Worm (Caenorhabditis elegans): Measurements from ENCODE around the gene djr-1.2.

djr-1.2 gene

DNA sequence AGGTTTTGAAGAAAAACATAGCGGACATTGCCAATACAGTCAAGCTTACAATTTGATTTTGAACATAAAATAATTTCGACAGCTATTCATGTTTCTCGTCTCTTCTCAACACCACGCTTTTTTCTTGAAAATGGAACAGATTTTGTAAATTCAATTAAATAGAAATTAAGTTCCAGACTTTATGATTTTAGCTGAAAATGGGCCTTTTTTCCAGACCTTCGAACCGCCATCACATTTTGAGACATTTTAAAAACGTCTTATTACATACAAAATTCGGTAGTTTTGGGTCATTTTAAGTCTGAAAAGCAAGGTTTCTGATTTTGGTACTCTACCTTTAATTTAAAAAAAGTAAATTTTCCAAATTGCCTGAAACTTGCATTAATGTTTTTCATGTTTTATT lies 16.8 kb downstream of the djr-1.2 start, which contains the start of gene C49G7.12:
C49G7.12 (plus strand) TSS at position 301 of the 400 bp plus-strand sequence.
- TF ChIP-seq C08G9.2 (tag; optimal IDR thresholded peaks at IDR 0.05) (no peak), ceh-45 (GFP tag; IDR thresholded peaks at IDR 0.05) (no peak), pag-3 (tag; optimal IDR thresholded peaks at IDR 0.05; ENCODE audit: borderline replicate concordance) (no peak), fkh-10 (GFP tag; optimal IDR thresholded peaks at IDR 0.05) (no peak), pat-9 (tag; optimal IDR thresholded peaks at IDR 0.05) (no peak)

DNA sequence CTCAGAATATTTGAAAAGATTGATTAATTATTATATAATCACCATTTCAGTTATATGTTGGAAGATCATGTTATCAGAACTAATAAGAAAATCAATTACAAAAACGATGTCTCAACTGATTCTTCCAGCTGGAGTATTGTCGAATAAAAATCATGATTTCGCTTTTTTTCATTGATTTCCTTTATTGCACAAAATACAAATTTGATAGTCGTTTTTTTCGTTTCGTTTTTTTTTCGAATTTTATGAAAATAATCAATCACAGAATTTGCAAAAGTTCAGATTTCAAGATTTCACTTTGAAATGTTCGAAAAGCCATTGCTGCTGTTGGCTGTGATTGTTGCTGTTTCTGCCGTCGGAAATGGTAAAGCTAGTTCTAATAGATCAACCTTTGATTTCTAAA lies 19.1 kb downstream of the djr-1.2 start, which contains the start of gene C49G7.13:
C49G7.13 (plus strand) TSS at position 301 of the 400 bp plus-strand sequence.
- TF ChIP-seq ceh-9 (tag; optimal IDR thresholded peaks at IDR 0.05), result no peak

DNA sequence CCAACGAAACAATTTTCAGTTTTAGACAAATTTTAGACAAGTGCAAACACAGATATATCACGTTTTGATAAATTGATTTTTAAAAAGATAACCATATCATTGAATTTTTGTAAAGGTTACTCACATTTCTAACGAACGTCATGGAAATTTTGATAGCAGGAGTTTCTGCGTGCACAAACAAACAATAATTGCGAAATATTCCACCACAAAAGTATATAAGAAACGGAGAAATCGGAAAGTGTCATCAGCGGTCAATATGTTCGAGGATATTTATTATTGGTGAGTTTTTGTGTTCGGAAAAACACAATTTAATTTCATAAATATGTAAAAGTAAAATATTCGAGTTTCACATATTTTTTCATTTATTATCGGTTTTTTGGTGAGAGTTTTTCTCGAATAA lies 20.6 kb downstream of the djr-1.2 start, which contains the start of gene C49G7.7:
C49G7.7 (plus strand) TSS at position 174 of the 400 bp plus-strand sequence.
- no peak for TF ChIP-seq nhr-11 (tag; optimal IDR thresholded peaks at IDR 0.05)
- no peak for TF ChIP-seq unc-42 (tag; optimal IDR thresholded peaks at IDR 0.05)
- TF ChIP-seq F13H6.1 (tag; optimal IDR thresholded peaks at IDR 0.05), result no peak
- no peak for TF ChIP-seq K02D7.2 (tag; optimal IDR thresholded peaks at IDR 0.05)
- no peak for TF ChIP-seq pag-3 (tag; optimal IDR thresholded peaks at IDR 0.05; ENCODE audit: borderline replicate concordance)
- no peak for TF ChIP-seq ceh-14 (tag; optimal IDR thresholded peaks at IDR 0.05)
- no peak for TF ChIP-seq unc-55 (GFP tag; optimal IDR thresholded peaks at IDR 0.05)

DNA sequence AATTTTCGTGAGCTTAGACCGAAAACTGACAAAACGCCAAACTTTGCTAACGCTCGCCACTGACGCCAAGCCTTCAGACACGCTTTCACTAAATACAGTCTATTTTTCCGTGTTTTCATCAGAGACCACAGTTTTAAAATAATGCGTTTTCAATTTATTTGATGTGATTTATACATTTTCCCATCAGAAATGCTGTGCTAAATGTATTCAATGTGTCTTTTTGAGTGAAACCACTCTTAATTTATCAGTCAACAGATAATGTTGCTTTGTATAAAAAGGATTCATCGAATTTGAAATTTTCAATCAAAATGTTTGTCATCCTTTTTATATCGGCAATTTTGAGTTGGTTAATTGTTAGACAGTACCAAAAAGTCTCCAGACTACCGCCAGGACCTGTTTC lies 23.6 kb downstream of the djr-1.2 start, which contains the start of gene cyp-35A4:
cyp-35A4 (plus strand) TSS at position 301 of the 400 bp plus-strand sequence.
- no peak for TF ChIP-seq elt-2 (tag; optimal IDR thresholded peaks at IDR 0.05)

DNA sequence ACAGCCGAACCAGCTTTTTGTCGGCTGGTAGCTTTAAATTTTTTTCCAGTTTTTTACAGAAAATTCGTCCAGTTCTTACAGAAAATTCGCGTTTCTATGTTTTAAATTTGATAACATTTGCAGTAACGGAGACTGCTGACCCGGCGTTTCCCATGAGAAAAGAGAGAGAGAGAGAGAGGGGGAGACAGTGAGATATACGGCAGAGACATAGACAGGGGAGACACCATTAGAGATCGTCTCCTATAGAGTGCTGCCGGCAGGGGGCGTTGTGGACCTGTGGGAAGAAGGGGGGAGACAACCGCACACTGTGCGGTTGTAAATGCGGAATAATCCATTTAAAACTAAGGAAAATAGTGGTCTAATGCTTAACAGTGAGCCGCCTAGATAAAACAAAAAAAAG lies 25.3 kb downstream of the djr-1.2 start:
- TF ChIP-seq rnt-1 (tag; optimal IDR thresholded peaks at IDR 0.05), result no peak
- no peak for TF ChIP-seq ttx-3 (tag; optimal IDR thresholded peaks at IDR 0.05)
- TF ChIP-seq ceh-24 (tag; optimal IDR thresholded peaks at IDR 0.05), result no peak
- TF ChIP-seq ceh-2 (tag; optimal IDR thresholded peaks at IDR 0.05), result no peak
- peak; percentile 3 for TF ChIP-seq unc-42 (tag; optimal IDR thresholded peaks at IDR 0.05)
- TF ChIP-seq ceh-31 (tag; optimal IDR thresholded peaks at IDR 0.05), result peak; percentile 31
- TF ChIP-seq nfya-1 (tag; optimal IDR thresholded peaks at IDR 0.05), result peak; percentile 49
- TF ChIP-seq K02D7.2 (tag; optimal IDR thresholded peaks at IDR 0.05), result no peak
- TF ChIP-seq ref-2 (tag; optimal IDR thresholded peaks at IDR 0.05), result peak; percentile 60
- no peak for TF ChIP-seq unc-3 (GFP tag; conservative IDR thresholded peaks at IDR 0.05)
- no peak for TF ChIP-seq unc-3 (tag; optimal IDR thresholded peaks at IDR 0.05)
- TF ChIP-seq pat-9 (tag; optimal IDR thresholded peaks at IDR 0.05), result no peak

DNA sequence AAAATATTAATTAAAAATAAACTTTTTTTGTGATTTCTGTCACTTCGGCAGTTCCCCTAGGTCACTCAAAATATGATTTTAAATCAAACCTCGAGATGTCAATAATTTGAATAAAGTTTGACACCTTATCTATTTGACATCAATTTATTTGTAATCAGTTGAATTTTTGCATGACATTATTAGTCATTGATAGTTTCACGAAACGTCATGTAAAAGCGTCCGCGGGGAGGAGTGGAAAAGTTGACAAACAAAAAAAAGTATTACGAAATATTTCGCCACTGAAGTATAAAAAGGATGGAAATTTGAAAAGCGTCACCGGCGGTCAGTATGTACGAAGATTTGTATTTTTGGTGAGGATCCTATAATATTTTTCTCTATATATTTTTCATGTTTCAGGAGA lies 30.1 kb downstream of the djr-1.2 start, which contains the start of gene K09D9.1:
K09D9.1 (plus strand) TSS at position 271 of the 400 bp plus-strand sequence.
- no peak for TF ChIP-seq C38D4.7 (GFP tag; optimal IDR thresholded peaks at IDR 0.05)
- TF ChIP-seq unc-55 (GFP tag; optimal IDR thresholded peaks at IDR 0.05), result no peak
- no peak for TF ChIP-seq lin-11 (tag; optimal IDR thresholded peaks at IDR 0.05)

DNA sequence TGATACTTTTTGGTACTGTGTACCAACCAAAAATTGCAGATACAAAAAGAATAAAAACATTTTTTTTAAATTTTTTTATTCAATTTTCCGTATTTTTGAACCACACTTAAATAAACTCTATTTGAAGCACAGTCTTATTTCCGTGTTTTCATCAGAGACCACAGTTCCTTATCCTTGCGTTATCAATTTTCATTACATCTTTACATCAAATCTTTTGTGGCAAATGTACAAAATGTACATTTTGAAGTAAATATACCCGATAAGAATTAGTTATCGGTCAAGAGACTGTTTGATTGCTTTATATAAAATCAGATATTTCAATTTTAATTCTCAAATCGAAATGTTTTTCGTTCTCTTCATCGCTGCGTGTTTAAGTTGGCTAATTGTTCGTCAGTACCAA lies 32.6 kb downstream of the djr-1.2 start, which contains the start of gene cyp-35A3:
cyp-35A3 (plus strand) TSS at position 301 of the 400 bp plus-strand sequence.
- TF ChIP-seq T23F11.4 (GFP tag; optimal IDR thresholded peaks at IDR 0.05) (no peak), nhr-11 (tag; optimal IDR thresholded peaks at IDR 0.05) (no peak), ceh-19 (GFP tag; optimal IDR thresholded peaks at IDR 0.05) (no peak), ceh-34 (tag; optimal IDR thresholded peaks at IDR 0.05) (no peak), K02D7.2 (tag; optimal IDR thresholded peaks at IDR 0.05) (no peak), dve-1 (tag; optimal IDR thresholded peaks at IDR 0.05) (no peak), unc-86 (tag; optimal IDR thresholded peaks at IDR 0.05) (no peak), pag-3 (tag; optimal IDR thresholded peaks at IDR 0.05; ENCODE audit: borderline replicate concordance) (no peak), ceh-22 (tag; optimal IDR thresholded peaks at IDR 0.05) (no peak), ceh-6 (GFP tag; optimal IDR thresholded peaks at IDR 0.05) (no peak), unc-55 (GFP tag; optimal IDR thresholded peaks at IDR 0.05) (no peak)

Data from whole organism, late embryonic.